Fruit fly (Drosophila melanogaster): ENCODE measurements around the gene beag.

DNA sequence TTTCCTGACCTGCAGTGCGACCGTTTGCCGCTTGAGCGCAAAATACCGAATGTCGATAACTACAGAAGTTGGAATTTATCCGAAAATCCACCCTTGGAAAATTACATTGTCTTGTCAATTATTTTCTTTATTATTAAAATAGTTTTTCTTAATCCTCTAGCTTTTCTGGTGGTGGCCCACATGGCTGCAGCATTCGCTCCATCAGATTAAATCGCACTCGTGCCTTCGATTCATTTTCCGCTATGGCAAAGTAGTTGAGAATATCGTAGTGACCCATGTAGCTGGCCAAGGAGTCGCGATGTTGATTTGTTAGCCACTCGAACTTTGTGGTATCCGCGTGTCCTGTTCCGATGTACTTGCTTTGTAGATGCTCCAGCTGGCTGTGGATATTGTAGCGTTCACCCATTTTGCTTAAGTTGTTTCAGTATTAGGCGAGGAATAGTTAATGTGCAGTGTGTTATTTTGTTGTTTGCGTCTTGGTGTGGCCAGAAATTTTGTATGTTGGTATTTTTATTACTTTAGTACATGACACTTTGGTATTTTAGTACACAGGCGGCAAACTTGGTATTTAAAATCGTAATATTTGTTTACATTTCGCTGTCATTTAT lies 49.9 kb downstream of the beag start, which contains the start of the genes Kcmf1, Sf3b5 and CG11986:
- TF ChIP-seq Mnt (GFP tag; optimal IDR thresholded peaks at IDR 0.05) (no peak), Crg-1 (GFP tag; optimal IDR thresholded peaks at IDR 0.05) (no peak), cic (GFP tag; optimal IDR thresholded peaks at IDR 0.05) (no peak), CG5204 (GFP tag; optimal IDR thresholded peaks at IDR 0.05) (no peak), pad (GFP tag; optimal IDR thresholded peaks at IDR 0.05) (no peak), CG33017 (tag; optimal IDR thresholded peaks at IDR 0.05) (no peak), Hr96 (GFP tag; optimal IDR thresholded peaks at IDR 0.05) (no peak), ovo (GFP tag; optimal IDR thresholded peaks at IDR 0.05) (no peak), CG11617 (GFP tag; optimal IDR thresholded peaks at IDR 0.05) (no peak)

Measured in whole organism, adult.